Worm (Caenorhabditis elegans) whole organism, young adult: ENCODE measurements around the gene D2024.4.
A peak's percentile ranks its signal among the peaks of the same experiment; 100 is the strongest.
"Not testable (repeated sequence)": the region's sequence is repeated elsewhere in the genome, so short reads cannot be mapped to it uniquely, and the experiment has no call there.

Experiments
- B0019.2 ChIP-seq: fragments of 200-800 bp; sonication (Bioruptor generic); conservative IDR thresholded peaks from 2 replicates; pipeline ENCODE4 v1.3.6; 2022; ENCODE audit warnings: missing genetic modification reagents, missing genetic modification characterization, missing compliant biosample characterization
- B0035.1 ChIP-seq: sonication (generic microtip); optimal IDR thresholded peaks from 2 replicates; lab custom pipeline; 2016; ENCODE audit warnings: missing genetic modification characterization, mild to moderate bottlenecking, missing compliant biosample characterization, missing genotype, missing genetic modification reagents
- B0336.3 ChIP-seq: fragments of 200-800 bp; sonication (Bioruptor generic); IDR thresholded peaks from 2 replicates; pipeline ENCODE4 v1.3.6; 2022; ENCODE audit warnings: missing genetic modification characterization, missing compliant biosample characterization
- D2030.7 ChIP-seq: fragments of 200-800 bp; sonication (Bioruptor generic); IDR thresholded peaks from 2 replicates; pipeline ENCODE4 v1.3.6; 2022; ENCODE audit warnings: missing genetic modification reagents, missing genetic modification characterization, missing compliant biosample characterization
- F23B12.7 ChIP-seq: sonication (generic microtip); optimal IDR thresholded peaks from 2 replicates; lab custom pipeline; 2017; ENCODE audit warnings: missing genetic modification characterization, mild to moderate bottlenecking, missing compliant biosample characterization, antibody characterized with exemption, moderate library complexity; ENCODE audit not compliant: insufficient read depth
- F37B4.10 ChIP-seq: fragments of 200-800 bp; sonication (Bioruptor generic); IDR thresholded peaks from 2 replicates; pipeline ENCODE4 v1.3.6; 2022; ENCODE audit warnings: missing genetic modification characterization, missing compliant biosample characterization
- F39B2.1 ChIP-seq: fragments of 200-800 bp; sonication (Bioruptor generic); IDR thresholded peaks from 2 replicates; pipeline ENCODE4 v1.3.6; 2022; ENCODE audit warnings: missing genetic modification reagents, missing genetic modification characterization, missing compliant biosample characterization
- T26A5.8 ChIP-seq: sonication (generic microtip); optimal IDR thresholded peaks from 2 replicates; lab custom pipeline; 2016; ENCODE audit warnings: missing genetic modification characterization, missing compliant biosample characterization
- Y53F4B.3 ChIP-seq: fragments of 200-800 bp; sonication (Bioruptor generic); IDR thresholded peaks from 2 replicates; pipeline ENCODE4 v1.3.6; 2022; ENCODE audit warnings: missing genetic modification reagents, missing genetic modification characterization, missing compliant biosample characterization
- ZK185.1 ChIP-seq: sonication (generic microtip); optimal IDR thresholded peaks from 2 replicates; lab custom pipeline; 2016; ENCODE audit warnings: mild to moderate bottlenecking, missing genetic modification characterization, missing compliant biosample characterization; ENCODE audit not compliant: poor library complexity, severe bottlenecking
- ama-1 ChIP-seq, 3 experiments: fragments of 150-350 bp in 1 of 3; sonication (generic microtip) in 2 of 3; optimal IDR thresholded peaks; 2 replicates each; lab custom pipeline; 2014 to 2018; ENCODE audit warnings: missing biosample characterization in 2 of 3, missing genetic modification characterization in 2 of 3, missing genetic modification reagents in 2 of 3
- atf-7 ChIP-seq: sonication (generic microtip); optimal IDR thresholded peaks from 2 replicates; lab custom pipeline; 2017; ENCODE audit warnings: mild to moderate bottlenecking, missing genetic modification characterization, missing compliant biosample characterization
- attf-3 ChIP-seq: fragments of 200-800 bp; sonication (Bioruptor generic); conservative IDR thresholded peaks from 2 replicates; pipeline ENCODE4 v1.3.6; 2022; ENCODE audit warnings: missing genetic modification reagents, missing genetic modification characterization, missing compliant biosample characterization
- bed-1 ChIP-seq: fragments of 200-800 bp; sonication (Bioruptor generic); IDR thresholded peaks from 2 replicates; pipeline ENCODE4 v1.3.6; 2022; ENCODE audit warnings: missing genetic modification reagents, missing genetic modification characterization, missing compliant biosample characterization
- ceh-58 ChIP-seq: fragments of 200-800 bp; sonication (Bioruptor generic); IDR thresholded peaks from 2 replicates; pipeline ENCODE4 v1.3.6; 2022; ENCODE audit warnings: missing genetic modification characterization, missing compliant biosample characterization
- chd-7 ChIP-seq: sonication (generic microtip); optimal IDR thresholded peaks from 2 replicates; lab custom pipeline; 2016; ENCODE audit warnings: mild to moderate bottlenecking, missing genetic modification characterization, moderate library complexity, missing compliant biosample characterization
- die-1 ChIP-seq: sonication (generic microtip); optimal IDR thresholded peaks from 2 replicates; lab custom pipeline; 2016; ENCODE audit warnings: missing genotype, mild to moderate bottlenecking, missing genetic modification characterization, missing compliant biosample characterization
- dpff-1 ChIP-seq: sonication (generic microtip); optimal IDR thresholded peaks from 2 replicates; lab custom pipeline; 2017; ENCODE audit warnings: mild to moderate bottlenecking, missing genetic modification characterization, missing compliant biosample characterization
- efl-1 ChIP-seq: fragments of 150-350 bp; optimal IDR thresholded peaks from 2 replicates; lab custom pipeline; 2014; ENCODE audit warnings: missing biosample characterization, missing genetic modification reagents, missing genetic modification characterization
- egl-44 ChIP-seq: fragments of 200-800 bp; sonication (Bioruptor generic); IDR thresholded peaks from 2 replicates; pipeline ENCODE4 v1.3.6; 2022; ENCODE audit warnings: missing genetic modification reagents, missing genetic modification characterization, missing compliant biosample characterization
- gei-17 ChIP-seq: fragments of 200-800 bp; sonication (Bioruptor generic); optimal IDR thresholded peaks from 2 replicates; lab custom pipeline; 2018; ENCODE audit warnings: mild to moderate bottlenecking, missing genetic modification characterization, missing compliant biosample characterization
- him-1 ChIP-seq: sonication (generic microtip); optimal IDR thresholded peaks from 2 replicates; lab custom pipeline; 2016; ENCODE audit warnings: missing genotype, missing genetic modification reagents, missing genetic modification characterization, missing compliant biosample characterization
- hlh-26 ChIP-seq: fragments of 200-800 bp; sonication (Bioruptor generic); conservative IDR thresholded peaks from 2 replicates; pipeline ENCODE4 v1.3.6; 2022; ENCODE audit warnings: missing genetic modification reagents, missing genetic modification characterization, missing compliant biosample characterization
- hmg-1.2 ChIP-seq: fragments of 200-800 bp; sonication (Bioruptor generic); IDR thresholded peaks from 2 replicates; pipeline ENCODE4 v1.3.6; 2022; ENCODE audit warnings: missing genetic modification reagents, missing genetic modification characterization, missing compliant biosample characterization
- hrde-1 ChIP-seq: sonication (generic microtip); optimal IDR thresholded peaks from 2 replicates; lab custom pipeline; 2016; ENCODE audit warnings: missing genetic modification characterization, mild to moderate bottlenecking, missing compliant biosample characterization, moderate library complexity, missing genotype, missing genetic modification reagents, borderline replicate concordance
- hsf-1 ChIP-seq: fragments of 200-800 bp; sonication (Bioruptor generic); IDR thresholded peaks from 2 replicates; pipeline ENCODE4 v1.3.6; 2022; ENCODE audit warnings: missing genetic modification reagents, missing genetic modification characterization, missing compliant biosample characterization
- let-607 ChIP-seq, 2 experiments: fragments of 200-800 bp in 1 of 2; sonication (Bioruptor generic) in 1 of 2; sonication (generic microtip) in 1 of 2; optimal IDR thresholded peaks; 2 replicates each; lab custom pipeline; 2016 to 2018; ENCODE audit warnings: mild to moderate bottlenecking in 2 of 2, missing compliant biosample characterization in 2 of 2, missing genetic modification characterization in 2 of 2, moderate library complexity in 2 of 2, missing genotype in 1 of 2
- lin-26 ChIP-seq: fragments of 200-800 bp; sonication (Bioruptor generic); IDR thresholded peaks from 2 replicates; pipeline ENCODE4 v1.3.6; 2022; ENCODE audit warnings: missing genetic modification reagents, missing genetic modification characterization, missing compliant biosample characterization
- lin-35 ChIP-seq, 3 experiments: fragments of 150-350 bp in 2 of 3; sonication (generic microtip) in 1 of 3; optimal IDR thresholded peaks; 2 replicates each; lab custom pipeline; 2014 to 2018; ENCODE audit warnings: missing biosample characterization in 3 of 3, missing genetic modification characterization in 3 of 3, missing genetic modification reagents in 3 of 3
- madf-3 ChIP-seq: fragments of 200-800 bp; sonication (Bioruptor generic); IDR thresholded peaks from 2 replicates; pipeline ENCODE4 v1.3.6; 2022; ENCODE audit warnings: missing genetic modification reagents, missing genetic modification characterization, missing compliant biosample characterization
- nhr-80 ChIP-seq: sonication (generic microtip); optimal IDR thresholded peaks from 2 replicates; lab custom pipeline; 2016; ENCODE audit warnings: missing genetic modification characterization, missing compliant biosample characterization
- rpc-1 ChIP-seq, 2 experiments: fragments of 150-350 bp in 1 of 2; sonication (generic microtip) in 1 of 2; optimal IDR thresholded peaks; 2 replicates each; lab custom pipeline; 2014 to 2018; ENCODE audit warnings: missing biosample characterization in 1 of 2, missing genetic modification characterization in 1 of 2, missing genetic modification reagents in 1 of 2, missing genotype in 1 of 2
- somi-1 ChIP-seq: fragments of 200-800 bp; sonication (Bioruptor generic); optimal IDR thresholded peaks from 2 replicates; lab custom pipeline; 2018; ENCODE audit warnings: mild to moderate bottlenecking, missing genetic modification characterization, missing compliant biosample characterization
- tbp1 ChIP-seq: fragments of 200-800 bp; sonication (Bioruptor generic); optimal IDR thresholded peaks from 2 replicates; lab custom pipeline; 2018; ENCODE audit warnings: mild to moderate bottlenecking, missing genetic modification characterization, missing compliant biosample characterization
- tbx-9 ChIP-seq: sonication (generic microtip); optimal IDR thresholded peaks from 2 replicates; lab custom pipeline; 2016; ENCODE audit warnings: borderline replicate concordance, missing genetic modification characterization, inconsistent platforms, missing compliant biosample characterization
- xnd-1 ChIP-seq: sonication (generic microtip); optimal IDR thresholded peaks from 2 replicates; lab custom pipeline; 2016; ENCODE audit warnings: missing genotype, missing genetic modification reagents, missing genetic modification characterization, missing compliant biosample characterization
- zim-3 ChIP-seq: sonication (generic microtip); optimal IDR thresholded peaks from 2 replicates; lab custom pipeline; 2017; ENCODE audit warnings: mild to moderate bottlenecking, missing genetic modification characterization, moderate library complexity, missing compliant biosample characterization
- ztf-25 ChIP-seq: fragments of 200-800 bp; sonication (Bioruptor generic); IDR thresholded peaks from 2 replicates; pipeline ENCODE4 v1.3.6; 2022; ENCODE audit warnings: missing genetic modification reagents, missing genetic modification characterization, missing compliant biosample characterization

Gene D2024.4

DNA sequence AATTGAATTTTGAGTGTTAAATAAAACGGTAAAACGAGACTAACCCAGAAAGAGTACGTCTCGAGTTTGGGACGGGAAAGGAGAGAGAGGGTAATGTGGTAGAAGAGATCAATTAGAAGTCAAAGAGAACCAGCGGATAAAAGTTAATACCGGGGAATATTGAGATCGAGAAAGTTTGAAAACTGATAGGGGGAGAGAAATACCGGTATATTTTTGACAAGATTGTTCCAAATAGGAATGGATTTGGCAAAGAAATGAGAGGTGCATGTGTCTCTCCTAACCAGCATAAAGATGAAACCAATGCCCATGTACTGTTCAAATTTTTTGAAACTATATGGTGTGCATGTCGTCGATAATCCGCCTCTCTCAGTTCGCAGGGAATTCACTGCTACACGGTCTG, 23.7 kb downstream of the D2024.4 start, which contains the start of gene C06E4.5:
Gene C06E4.5 (plus strand): TSS at position 301 of the 400 bp plus-strand sequence.
- not testable (repeated sequence) for TF ChIP-seq atf-7 (tag; lab: Kevin White, UChicago); D2030.7 (GFP tag; lab: Robert Waterston, UW); B0019.2 (GFP tag; lab: Robert Waterston, UW)

DNA sequence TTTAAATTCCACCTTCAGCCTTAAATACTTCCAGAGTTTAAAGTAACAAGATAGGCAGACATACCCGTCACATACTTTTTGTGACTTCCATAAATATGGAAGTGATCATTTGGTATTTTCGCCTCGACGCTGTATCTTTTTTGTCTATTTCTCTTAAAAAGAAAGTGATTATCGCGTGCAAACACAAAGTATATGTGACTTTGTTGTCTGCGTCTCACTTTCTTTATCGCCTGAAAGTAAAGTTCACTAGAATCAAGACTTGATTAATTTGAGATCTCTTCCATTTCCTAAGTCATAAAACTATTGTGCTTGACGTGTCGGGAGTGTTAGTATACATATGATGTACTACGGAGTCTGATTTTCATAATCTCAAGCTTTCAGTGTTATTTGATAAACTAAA, 27.2 kb downstream of the D2024.4 start, which contains the start of gene C06E4.6:
Gene C06E4.6 (minus strand): TSS at position 51 of the 400 bp plus-strand sequence.
- TF ChIP-seq hmg-1.2 (GFP tag; lab: Robert Waterston, UW) (peak; percentile 95), nhr-80 (tag; lab: Kevin White, UChicago) (peak; percentile 53), die-1 (tag; lab: Kevin White, UChicago) (no peak)

DNA sequence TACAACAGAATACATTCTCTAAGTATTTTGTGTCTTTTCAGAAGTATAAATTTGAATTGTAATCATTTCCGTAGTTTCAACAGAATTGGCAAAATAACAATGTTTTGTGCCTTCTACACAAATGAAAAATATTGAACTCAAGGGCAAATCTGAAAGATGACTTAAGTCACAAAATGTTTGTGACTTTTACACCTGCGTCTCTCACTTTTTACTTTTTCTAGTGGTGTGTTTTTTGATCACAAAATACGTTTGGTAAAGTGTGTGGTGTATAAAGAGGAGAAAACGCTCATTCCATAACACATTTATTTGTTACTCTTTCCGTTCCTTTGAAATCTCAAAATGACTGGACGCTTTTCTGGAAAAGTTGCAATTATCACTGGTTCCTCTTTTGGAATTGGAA, 29.6 kb downstream of the D2024.4 start, which contains the start of gene C06E4.3:
Gene C06E4.3 (plus strand): TSS at position 289 of the 400 bp plus-strand sequence.
- no peak for TF ChIP-seq F39B2.1 (GFP tag; lab: Robert Waterston, UW)
- TF ChIP-seq B0336.3 (GFP tag; lab: Robert Waterston, UW), result no peak
- no peak for TF ChIP-seq ama-1 (optimal IDR thresholded peaks at IDR 0.05; lab: Kevin White, UChicago)
- TF ChIP-seq ama-1 (GFP tag; optimal IDR thresholded peaks at IDR 0.05; lab: Kevin White, UChicago), result no peak
- TF ChIP-seq Y53F4B.3, result no peak
- no peak for TF ChIP-seq B0019.2 (GFP tag; lab: Robert Waterston, UW)
- no peak for TF ChIP-seq xnd-1
- no peak for TF ChIP-seq bed-1 (GFP tag; lab: Robert Waterston, UW)
- no peak for TF ChIP-seq tbx-9 (tag; lab: Kevin White, UChicago)
- no peak for TF ChIP-seq ZK185.1 (tag; lab: Kevin White, UChicago)
- no peak for TF ChIP-seq dpff-1 (tag; lab: Kevin White, UChicago)
- no peak for TF ChIP-seq attf-3 (GFP tag; lab: Robert Waterston, UW)
- TF ChIP-seq chd-7 (tag; lab: Kevin White, UChicago), result no peak
- TF ChIP-seq, all 124 proteins: peak for 0

DNA sequence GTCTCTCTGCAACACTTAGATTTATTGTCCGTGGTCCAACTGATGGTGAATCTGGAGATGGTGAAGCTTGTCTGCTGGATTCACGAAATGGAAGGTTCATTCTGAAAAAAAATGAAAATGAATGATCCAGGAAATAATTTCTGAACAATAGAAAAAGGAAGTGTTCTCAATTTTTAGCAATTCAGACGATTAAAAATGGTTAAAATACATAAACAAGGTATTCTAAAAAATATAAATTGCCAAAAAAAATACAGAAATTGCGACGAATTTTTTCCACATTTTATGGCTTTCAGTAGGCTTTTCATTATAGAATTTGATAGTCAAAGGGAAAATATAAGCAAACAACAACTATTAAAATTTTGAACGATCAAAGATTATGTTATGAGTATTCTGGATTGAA, 32.1 kb downstream of the D2024.4 start, which contains the start of gene glb-2:
Gene glb-2 (minus strand): TSS at position 101 of the 400 bp plus-strand sequence.
- TF ChIP-seq zim-3 (tag; lab: Kevin White, UChicago), result no peak
- no peak for TF ChIP-seq ceh-58 (GFP tag; lab: Robert Waterston, UW)
- no peak for TF ChIP-seq efl-1 (GFP tag; lab: Kevin White, UChicago)
- TF ChIP-seq F37B4.10 (GFP tag; lab: Robert Waterston, UW), result no peak
- no peak for TF ChIP-seq F39B2.1 (GFP tag; lab: Robert Waterston, UW)
- no peak for TF ChIP-seq let-607 (tag; optimal IDR thresholded peaks at IDR 0.05; lab: Kevin White, UChicago)
- no peak for TF ChIP-seq egl-44 (GFP tag; lab: Robert Waterston, UW)
- TF ChIP-seq T26A5.8 (tag; lab: Kevin White, UChicago), result no peak
- TF ChIP-seq somi-1 (GFP tag; lab: Kevin White, UChicago), result no peak
- TF ChIP-seq B0035.1 (tag; lab: Kevin White, UChicago), result no peak
- TF ChIP-seq nhr-80 (tag; lab: Kevin White, UChicago), result no peak
- no peak for TF ChIP-seq hrde-1 (tag; lab: Kevin White, UChicago)
- no peak for TF ChIP-seq gei-17 (GFP tag; lab: Kevin White, UChicago)
- TF ChIP-seq, all 124 proteins: peak for 0

DNA sequence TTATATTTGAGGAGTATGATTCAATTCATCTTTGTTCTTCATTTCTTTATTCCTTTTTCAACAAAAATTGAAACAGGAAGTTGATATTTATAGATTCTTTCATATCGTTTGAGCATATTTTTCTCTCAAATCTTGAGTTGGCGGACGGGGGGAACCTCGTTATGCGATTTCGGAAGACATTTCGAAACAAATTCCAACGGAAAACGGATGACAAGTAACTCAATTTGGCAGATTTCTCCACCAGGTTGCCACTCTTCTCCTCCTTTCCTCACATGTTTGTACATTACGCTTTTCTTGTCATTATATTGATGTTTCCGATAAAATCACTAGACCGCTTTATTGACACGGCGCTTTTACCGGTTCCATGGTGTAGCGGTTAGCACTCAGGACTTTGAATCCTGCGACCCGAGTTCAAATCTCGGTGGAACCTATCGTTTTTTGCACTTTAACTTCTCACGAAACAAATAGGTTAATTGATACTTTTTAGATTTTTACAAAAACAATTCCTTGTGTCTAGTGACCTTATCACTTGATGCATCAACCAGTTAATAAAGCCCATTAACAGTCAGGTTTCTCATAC, 44.0 kb downstream of the D2024.4 start:
- TF ChIP-seq ztf-25 (0 out of 2 replicates have a peak, but pooled peaks have one; percentile 9), F23B12.7 (tag; lab: Kevin White, UChicago) (peak; percentile 39), lin-35 (GFP tag; optimal IDR thresholded peaks at IDR 0.05; lab: Kevin White, UChicago) (no peak), madf-3 (GFP tag; lab: Robert Waterston, UW) (no peak), die-1 (tag; lab: Kevin White, UChicago) (peak; percentile 37), hsf-1 (no peak), rpc-1 (optimal IDR thresholded peaks at IDR 0.05; lab: Kevin White, UChicago) (peak; percentile 67), rpc-1 (tag; optimal IDR thresholded peaks at IDR 0.05; lab: Kevin White, UChicago) (peak; percentile 84), hlh-26 (GFP tag; lab: Robert Waterston, UW) (no peak), lin-26 (peak; percentile 79; the same call in 1 of the 2 replicates), let-607 (tag; optimal IDR thresholded peaks at IDR 0.05; lab: Kevin White, UChicago) (no peak), him-1 (tag; lab: Kevin White, UChicago) (peak; percentile 54), D2030.7 (GFP tag; lab: Robert Waterston, UW) (0 out of 2 replicates have a peak, but pooled peaks have one; percentile 32), tbp1 (GFP tag; lab: Kevin White, UChicago) (peak; percentile 91)
